Worm (Caenorhabditis elegans) whole organism, late embryonic: ENCODE measurements around the gene elo-6.

Source experiments
- dmd-4 ChIP-seq: sonication (generic microtip); optimal IDR thresholded peaks from 2 replicates; lab custom pipeline; 2016; ENCODE audit warnings: borderline replicate concordance, missing genetic modification characterization, missing compliant biosample characterization
- gmeb-2 ChIP-seq: sonication (generic microtip); optimal IDR thresholded peaks from 2 replicates; lab custom pipeline; 2016; ENCODE audit warnings: missing genetic modification characterization, inconsistent platforms, missing compliant biosample characterization
- lim-6 ChIP-seq: sonication (generic microtip); optimal IDR thresholded peaks from 2 replicates; lab custom pipeline; 2016; ENCODE audit warnings: missing genetic modification characterization, missing compliant biosample characterization

ce11 chrIV:5360533-5360932 is 27.8 kb downstream of the elo-6 start, which contains the start of gene F41H10.5:
- no peak for TF ChIP-seq gmeb-2 (tag; lab: Kevin White, UChicago)
- TF ChIP-seq lim-6 (tag; lab: Kevin White, UChicago) = no peak
- no peak for TF ChIP-seq dmd-4 (tag; lab: Kevin White, UChicago)
